Fruit fly (Drosophila melanogaster) whole organism, wandering third instar larva: ENCODE data around the gene fon.

Experiments used
- CG9705 ChIP-seq: fragments of 200-800 bp; sonication (Bioruptor generic); optimal IDR thresholded peaks from 2 replicates; lab custom pipeline; 2018; ENCODE audit warnings: missing biosample characterization, mild to moderate bottlenecking, missing genetic modification characterization
- Hr78 ChIP-seq: fragments of >200 bp; optimal IDR thresholded peaks from 2 replicates; lab custom pipeline; 2017; ENCODE audit warnings: missing biosample characterization, missing genetic modification characterization
- Jra ChIP-seq: sonication (Bioruptor generic); optimal IDR thresholded peaks from 2 replicates; lab custom pipeline; 2016; ENCODE audit warnings: missing biosample characterization, missing genetic modification characterization
- br ChIP-seq: fragments of 200-800 bp; sonication (Bioruptor generic); optimal IDR thresholded peaks from 2 replicates; lab custom pipeline; 2016; ENCODE audit warnings: missing biosample characterization, missing genetic modification characterization
- fru ChIP-seq: fragments of 200-800 bp; sonication (Bioruptor generic); optimal IDR thresholded peaks from 3 replicates; lab custom pipeline; 2016; ENCODE audit warnings: missing biosample characterization, mild to moderate bottlenecking, missing genetic modification characterization
- psq ChIP-seq: fragments of 200-800 bp; sonication (Bioruptor generic); optimal IDR thresholded peaks from 3 replicates; lab custom pipeline; 2017; ENCODE audit warnings: missing biosample characterization, mild to moderate bottlenecking, missing genetic modification characterization, moderate library complexity

- TF ChIP-seq Hr78, result no peak
- TF ChIP-seq Jra (GFP tag; lab: Kevin White, UChicago), result no peak
- no peak for TF ChIP-seq br (GFP tag; lab: Kevin White, UChicago)
- TF ChIP-seq fru (GFP tag; lab: Kevin White, UChicago), result no peak
- no peak for TF ChIP-seq psq
- TF ChIP-seq CG9705 (GFP tag; lab: Kevin White, UChicago), result no peak
These were observed 32.9 kb upstream of the fon start, which contains the start of gene lectin-37Db for dm6 chr2L:19418872-19419271.
